Fruit fly (Drosophila melanogaster): ENCODE data around the gene CG3916.

CG3916 gene

DNA sequence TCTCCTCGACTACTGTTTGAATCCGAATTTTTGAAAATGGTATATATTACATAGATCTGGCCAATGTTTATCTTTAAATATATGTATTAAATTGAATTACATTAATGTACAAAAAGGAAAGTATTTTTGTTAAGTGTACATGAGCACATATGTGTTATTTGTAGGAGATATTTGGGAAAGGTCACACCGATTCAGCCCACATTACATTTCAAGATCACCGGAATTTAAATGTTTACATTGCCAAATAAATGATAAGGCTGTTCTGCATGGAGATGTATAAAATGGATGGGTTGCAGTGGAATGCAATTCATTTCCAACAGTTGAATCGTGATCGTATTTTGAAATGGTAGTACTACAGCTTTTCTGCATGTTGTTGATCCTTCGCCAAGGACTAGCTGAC lies at the start of gene CG3916:
TSS of gene CG3916 (plus strand) at position 301 of the 400 bp plus-strand sequence.
- TF ChIP-seq CG12768 (GFP tag; optimal IDR thresholded peaks at IDR 0.05) = no peak
- no peak for TF ChIP-seq CG11617 (GFP tag; optimal IDR thresholded peaks at IDR 0.05)
- TF ChIP-seq CG14711 (tag; optimal IDR thresholded peaks at IDR 0.05) = no peak
- TF ChIP-seq CG33017 (tag; optimal IDR thresholded peaks at IDR 0.05) = no peak
- no peak for TF ChIP-seq kay (GFP tag; ENCODE audit: borderline replicate concordance)
- TF ChIP-seq Hr96 (GFP tag; optimal IDR thresholded peaks at IDR 0.05) = no peak

DNA sequence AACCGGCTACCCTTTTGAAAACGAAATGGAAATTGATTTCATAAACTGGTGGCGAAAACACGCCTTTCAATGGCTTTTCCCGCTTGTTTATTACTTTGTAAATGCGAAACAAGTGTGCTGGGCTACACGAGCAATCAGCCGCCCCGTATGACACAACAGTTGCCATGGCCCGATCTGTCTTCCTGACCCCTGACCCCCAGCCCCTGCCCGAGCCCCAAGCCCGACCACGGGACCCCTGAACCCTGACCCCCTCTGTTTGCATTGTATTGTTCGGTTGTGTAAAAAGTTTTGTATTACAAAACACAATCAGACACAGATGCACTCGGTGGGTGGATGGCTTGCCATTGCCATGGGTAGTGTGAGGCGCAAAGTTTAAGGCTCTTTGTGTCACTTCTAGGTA lies 43.6 kb upstream of the CG3916 start:
- TF ChIP-seq CG33017 (tag; optimal IDR thresholded peaks at IDR 0.05) (no peak), tj (GFP tag; optimal IDR thresholded peaks at IDR 0.05) (no peak), kay (GFP tag; ENCODE audit: borderline replicate concordance) (no peak), CG7045 (GFP tag; optimal IDR thresholded peaks at IDR 0.05) (no peak), ovo (GFP tag; optimal IDR thresholded peaks at IDR 0.05) (no peak), Hr96 (GFP tag; optimal IDR thresholded peaks at IDR 0.05) (no peak), cnc (optimal IDR thresholded peaks at IDR 0.05) (no peak), CG1620 (GFP tag; optimal IDR thresholded peaks at IDR 0.05) (no peak), Clk (GFP tag; optimal IDR thresholded peaks at IDR 0.05) (no peak), pad (GFP tag; optimal IDR thresholded peaks at IDR 0.05) (no peak), CG14711 (tag; optimal IDR thresholded peaks at IDR 0.05) (no peak), toe (GFP tag; optimal IDR thresholded peaks at IDR 0.05) (no peak), Crg-1 (GFP tag; optimal IDR thresholded peaks at IDR 0.05) (no peak), CG12768 (GFP tag; optimal IDR thresholded peaks at IDR 0.05) (no peak), cic (GFP tag; optimal IDR thresholded peaks at IDR 0.05) (no peak), Mnt (GFP tag; optimal IDR thresholded peaks at IDR 0.05) (no peak), bab1 (GFP tag; optimal IDR thresholded peaks at IDR 0.05) (no peak)

DNA sequence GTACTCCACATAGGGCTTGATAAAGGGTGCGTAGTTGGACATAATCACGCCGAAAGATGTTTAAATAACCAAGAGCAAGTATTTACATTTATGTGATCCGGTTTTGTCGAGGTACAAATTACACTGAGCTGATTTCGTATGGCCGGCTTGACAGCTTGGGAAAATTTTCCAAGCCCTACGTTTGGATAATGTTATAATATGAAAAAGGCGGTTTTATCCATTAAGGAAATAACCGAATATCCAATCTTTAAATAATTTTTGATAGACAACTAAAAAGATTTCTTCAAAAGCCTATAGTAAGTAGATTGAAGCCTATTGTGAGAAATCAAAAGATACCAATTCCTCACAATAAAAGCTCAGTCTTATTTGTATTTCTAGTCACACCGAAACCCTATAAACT lies 34.3 kb upstream of the CG3916 start, which contains the start of the genes eIF3d2 and CG43450:
TSS of gene eIF3d2 (minus strand) at position 101 of the 400 bp plus-strand sequence.
TSS of gene CG43450 (plus strand) at position 384 of the 400 bp plus-strand sequence.
- TF ChIP-seq bab1 (GFP tag; optimal IDR thresholded peaks at IDR 0.05) (no peak), CG7045 (GFP tag; optimal IDR thresholded peaks at IDR 0.05) (no peak), CG11617 (GFP tag; optimal IDR thresholded peaks at IDR 0.05) (no peak), CG5204 (GFP tag; optimal IDR thresholded peaks at IDR 0.05) (no peak), CG12768 (GFP tag; optimal IDR thresholded peaks at IDR 0.05) (no peak), Hr96 (GFP tag; optimal IDR thresholded peaks at IDR 0.05) (no peak), CG7101 (tag; optimal IDR thresholded peaks at IDR 0.05) (no peak), pad (GFP tag; optimal IDR thresholded peaks at IDR 0.05) (no peak), Crg-1 (GFP tag; optimal IDR thresholded peaks at IDR 0.05) (no peak), Clk (GFP tag; optimal IDR thresholded peaks at IDR 0.05) (no peak), cnc (optimal IDR thresholded peaks at IDR 0.05) (no peak), cic (GFP tag; optimal IDR thresholded peaks at IDR 0.05) (no peak)

DNA sequence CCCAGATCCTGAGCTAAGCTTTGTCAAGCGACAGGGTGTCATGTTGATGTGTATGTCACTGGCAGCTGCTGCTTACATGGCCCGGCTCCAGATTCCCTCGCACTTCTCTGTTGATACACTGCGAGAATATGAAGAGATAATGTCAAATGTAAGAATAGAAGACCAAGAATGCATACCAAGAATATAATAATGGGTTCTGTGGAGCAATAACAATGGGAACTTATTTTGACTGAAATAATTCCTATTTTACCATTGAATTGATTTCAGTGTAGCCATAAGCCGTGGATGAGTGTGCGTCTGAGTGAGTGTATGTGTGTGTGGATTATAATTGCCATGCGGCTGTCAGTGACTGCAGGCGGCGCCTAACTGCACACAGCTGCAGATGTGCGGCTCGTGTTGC lies 33.1 kb upstream of the CG3916 start:
- TF ChIP-seq cnc (optimal IDR thresholded peaks at IDR 0.05) (no peak), CG5204 (GFP tag; optimal IDR thresholded peaks at IDR 0.05) (no peak), CG14711 (tag; optimal IDR thresholded peaks at IDR 0.05) (no peak), cic (GFP tag; optimal IDR thresholded peaks at IDR 0.05) (no peak), bab1 (GFP tag; optimal IDR thresholded peaks at IDR 0.05) (no peak), CG11617 (GFP tag; optimal IDR thresholded peaks at IDR 0.05) (no peak), CG33017 (tag; optimal IDR thresholded peaks at IDR 0.05) (no peak), kay (GFP tag; ENCODE audit: borderline replicate concordance) (no peak), Mnt (GFP tag; optimal IDR thresholded peaks at IDR 0.05) (no peak), Clk (GFP tag; optimal IDR thresholded peaks at IDR 0.05) (no peak), CG12768 (GFP tag; optimal IDR thresholded peaks at IDR 0.05) (no peak), pad (GFP tag; optimal IDR thresholded peaks at IDR 0.05) (no peak), CG7101 (tag; optimal IDR thresholded peaks at IDR 0.05) (no peak), ovo (GFP tag; optimal IDR thresholded peaks at IDR 0.05) (no peak), toe (GFP tag; optimal IDR thresholded peaks at IDR 0.05) (no peak), tj (GFP tag; optimal IDR thresholded peaks at IDR 0.05) (no peak), CG7045 (GFP tag; optimal IDR thresholded peaks at IDR 0.05) (no peak), CG1620 (GFP tag; optimal IDR thresholded peaks at IDR 0.05) (no peak)

DNA sequence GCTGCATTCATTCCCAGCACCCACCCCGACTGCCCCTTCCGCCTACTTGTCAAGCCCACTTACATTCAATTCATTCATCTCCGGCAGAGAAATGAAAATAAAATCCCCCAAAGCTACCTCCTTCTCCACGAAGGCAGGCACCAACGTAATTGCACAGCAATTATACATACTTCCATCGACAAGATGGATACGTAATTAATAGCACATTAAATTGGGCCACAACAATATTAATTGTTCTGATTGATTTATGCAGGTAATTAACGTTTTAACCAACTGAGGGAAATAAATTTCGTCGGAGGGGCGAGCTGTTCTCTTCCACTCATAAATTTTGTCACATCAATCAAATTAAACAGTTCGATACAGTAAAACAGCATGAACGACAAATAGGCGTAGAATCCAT lies 31.6 kb upstream of the CG3916 start, which contains the start of gene Adk1:
TSS of gene Adk1 (plus strand) at position 301 of the 400 bp plus-strand sequence.
- no peak for TF ChIP-seq CG11617 (GFP tag; optimal IDR thresholded peaks at IDR 0.05)
- no peak for TF ChIP-seq CG12768 (GFP tag; optimal IDR thresholded peaks at IDR 0.05)

DNA sequence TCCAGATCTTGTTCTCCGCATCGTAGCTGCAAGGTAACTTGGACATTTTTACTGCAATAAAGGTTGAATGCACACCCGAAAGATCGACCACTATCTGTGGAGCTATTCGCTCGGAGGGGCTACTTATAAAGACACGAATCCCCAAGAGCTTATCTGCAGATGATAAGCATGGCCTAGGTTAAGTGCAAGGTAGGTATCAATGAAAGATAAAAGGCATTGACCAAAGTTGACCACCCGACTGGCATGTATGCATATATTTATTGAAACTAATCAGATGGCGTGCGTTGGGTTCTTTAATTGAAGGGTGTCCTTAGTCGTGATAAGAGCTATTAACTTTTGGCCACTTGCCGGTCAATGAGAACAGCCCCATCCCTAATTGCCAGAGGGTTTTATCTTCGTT lies 19.0 kb upstream of the CG3916 start, which contains the start of gene CG4830:
TSS of gene CG4830 (minus strand) at position 101 of the 400 bp plus-strand sequence.
- TF ChIP-seq Clk (GFP tag; optimal IDR thresholded peaks at IDR 0.05) (no peak), Crg-1 (GFP tag; optimal IDR thresholded peaks at IDR 0.05) (no peak), Mnt (GFP tag; optimal IDR thresholded peaks at IDR 0.05) (no peak), bab1 (GFP tag; optimal IDR thresholded peaks at IDR 0.05) (no peak), CG1620 (GFP tag; optimal IDR thresholded peaks at IDR 0.05) (no peak), CG12768 (GFP tag; optimal IDR thresholded peaks at IDR 0.05) (no peak), pad (GFP tag; optimal IDR thresholded peaks at IDR 0.05) (no peak), cic (GFP tag; optimal IDR thresholded peaks at IDR 0.05) (no peak), Hr96 (GFP tag; optimal IDR thresholded peaks at IDR 0.05) (no peak), CG11617 (GFP tag; optimal IDR thresholded peaks at IDR 0.05) (no peak), tj (GFP tag; optimal IDR thresholded peaks at IDR 0.05) (no peak), ovo (GFP tag; optimal IDR thresholded peaks at IDR 0.05) (no peak), toe (GFP tag; optimal IDR thresholded peaks at IDR 0.05) (no peak), CG14711 (tag; optimal IDR thresholded peaks at IDR 0.05) (no peak), cnc (optimal IDR thresholded peaks at IDR 0.05) (no peak), CG7101 (tag; optimal IDR thresholded peaks at IDR 0.05) (no peak), CG33017 (tag; optimal IDR thresholded peaks at IDR 0.05) (no peak)

Data from whole organism, adult.